Fruit fly (Drosophila melanogaster) whole organism, adult: Measurements from ENCODE around the gene lawc.
A peak's percentile ranks its signal among the peaks of the same experiment; 100 is the strongest.

Experiments
- CG11617 ChIP-seq: fragments of 200-800 bp; sonication (Bioruptor generic); optimal IDR thresholded peaks from 2 replicates; lab custom pipeline; 2017; ENCODE audit warnings: mild to moderate bottlenecking, missing biosample characterization, missing genetic modification reagents, missing genetic modification characterization
- CG12768 ChIP-seq: fragments of 200-800 bp; sonication (Bioruptor generic); optimal IDR thresholded peaks from 2 replicates; lab custom pipeline; 2017; ENCODE audit warnings: missing biosample characterization, missing genetic modification characterization, mild to moderate bottlenecking, moderate library complexity, missing genetic modification reagents
- CG14711 ChIP-seq: fragments of 200-800 bp; sonication (Bioruptor generic); optimal IDR thresholded peaks from 2 replicates; lab custom pipeline; 2018; ENCODE audit warnings: missing biosample characterization, mild to moderate bottlenecking, missing genetic modification characterization, moderate library complexity
- CG1620 ChIP-seq: fragments of 200-800 bp; sonication (Bioruptor generic); optimal IDR thresholded peaks from 2 replicates; lab custom pipeline; 2016; ENCODE audit warnings: missing biosample characterization, missing genetic modification characterization
- CG33017 ChIP-seq: fragments of 200-800 bp; sonication (Bioruptor generic); optimal IDR thresholded peaks from 2 replicates; lab custom pipeline; 2018; ENCODE audit warnings: missing biosample characterization, mild to moderate bottlenecking, missing genetic modification characterization, moderate library complexity
- CG5204 ChIP-seq: fragments of 200-800 bp; sonication (Bioruptor generic); optimal IDR thresholded peaks from 2 replicates; lab custom pipeline; 2016; ENCODE audit warnings: missing biosample characterization, missing genetic modification characterization
- CG7045 ChIP-seq: fragments of 200-800 bp; sonication (Bioruptor generic); optimal IDR thresholded peaks from 2 replicates; lab custom pipeline; 2017; ENCODE audit warnings: missing biosample characterization, mild to moderate bottlenecking, missing genetic modification characterization
- CG7101 ChIP-seq: fragments of 200-800 bp; sonication (Bioruptor generic); optimal IDR thresholded peaks from 2 replicates; lab custom pipeline; 2018; ENCODE audit warnings: missing biosample characterization, mild to moderate bottlenecking, missing genetic modification characterization, moderate library complexity
- Clk ChIP-seq: fragments of 200-800 bp; sonication (Bioruptor generic); optimal IDR thresholded peaks from 2 replicates; lab custom pipeline; 2017; ENCODE audit warnings: missing biosample characterization, missing genetic modification characterization
- Crg-1 ChIP-seq: fragments of 200-800 bp; sonication (Bioruptor generic); optimal IDR thresholded peaks from 2 replicates; lab custom pipeline; 2016; ENCODE audit warnings: missing biosample characterization, missing genetic modification characterization
- Hr96 ChIP-seq: fragments of 200-800 bp; sonication (Bioruptor generic); optimal IDR thresholded peaks from 2 replicates; lab custom pipeline; 2016; ENCODE audit warnings: missing biosample characterization, missing genetic modification characterization
- Mnt ChIP-seq: fragments of 200-800 bp; sonication (Bioruptor generic); optimal IDR thresholded peaks from 2 replicates; lab custom pipeline; 2016; ENCODE audit warnings: missing biosample characterization, mild to moderate bottlenecking, missing genetic modification characterization
- bab1 ChIP-seq: fragments of 200-800 bp; sonication (Bioruptor generic); optimal IDR thresholded peaks from 3 replicates; lab custom pipeline; 2019; ENCODE audit warnings: missing biosample characterization, mild to moderate bottlenecking, missing genetic modification characterization, moderate library complexity
- cic ChIP-seq: fragments of 200-800 bp; sonication (Bioruptor generic); optimal IDR thresholded peaks from 2 replicates; lab custom pipeline; 2017; ENCODE audit warnings: missing biosample characterization, mild to moderate bottlenecking, missing genetic modification characterization, moderate library complexity
- cnc ChIP-seq, 2 experiments: fragments of >200 bp; optimal IDR thresholded peaks; 2 replicates each; lab custom pipeline; 2017
- kay ChIP-seq: fragments of 200-800 bp; sonication (Bioruptor generic); peaks from one replicate; lab custom pipeline; 2016; ENCODE audit warnings: missing biosample characterization, missing genetic modification characterization, borderline replicate concordance
- ovo ChIP-seq: fragments of 200-800 bp; sonication (Bioruptor generic); optimal IDR thresholded peaks from 2 replicates; lab custom pipeline; 2016; ENCODE audit warnings: missing biosample characterization, missing genetic modification characterization
- pad ChIP-seq: fragments of 200-800 bp; sonication (Bioruptor generic); optimal IDR thresholded peaks from 3 replicates; lab custom pipeline; 2017; ENCODE audit warnings: missing biosample characterization, missing genetic modification characterization, mild to moderate bottlenecking, moderate library complexity, missing genetic modification reagents
- tj ChIP-seq: fragments of 200-800 bp; sonication (Bioruptor generic); optimal IDR thresholded peaks from 3 replicates; lab custom pipeline; 2017; ENCODE audit warnings: missing biosample characterization, mild to moderate bottlenecking, missing genetic modification characterization, moderate library complexity
- toe ChIP-seq: fragments of 200-800 bp; sonication (Bioruptor generic); optimal IDR thresholded peaks from 2 replicates; lab custom pipeline; 2016; ENCODE audit warnings: missing biosample characterization, missing genetic modification characterization

Gene lawc

DNA sequence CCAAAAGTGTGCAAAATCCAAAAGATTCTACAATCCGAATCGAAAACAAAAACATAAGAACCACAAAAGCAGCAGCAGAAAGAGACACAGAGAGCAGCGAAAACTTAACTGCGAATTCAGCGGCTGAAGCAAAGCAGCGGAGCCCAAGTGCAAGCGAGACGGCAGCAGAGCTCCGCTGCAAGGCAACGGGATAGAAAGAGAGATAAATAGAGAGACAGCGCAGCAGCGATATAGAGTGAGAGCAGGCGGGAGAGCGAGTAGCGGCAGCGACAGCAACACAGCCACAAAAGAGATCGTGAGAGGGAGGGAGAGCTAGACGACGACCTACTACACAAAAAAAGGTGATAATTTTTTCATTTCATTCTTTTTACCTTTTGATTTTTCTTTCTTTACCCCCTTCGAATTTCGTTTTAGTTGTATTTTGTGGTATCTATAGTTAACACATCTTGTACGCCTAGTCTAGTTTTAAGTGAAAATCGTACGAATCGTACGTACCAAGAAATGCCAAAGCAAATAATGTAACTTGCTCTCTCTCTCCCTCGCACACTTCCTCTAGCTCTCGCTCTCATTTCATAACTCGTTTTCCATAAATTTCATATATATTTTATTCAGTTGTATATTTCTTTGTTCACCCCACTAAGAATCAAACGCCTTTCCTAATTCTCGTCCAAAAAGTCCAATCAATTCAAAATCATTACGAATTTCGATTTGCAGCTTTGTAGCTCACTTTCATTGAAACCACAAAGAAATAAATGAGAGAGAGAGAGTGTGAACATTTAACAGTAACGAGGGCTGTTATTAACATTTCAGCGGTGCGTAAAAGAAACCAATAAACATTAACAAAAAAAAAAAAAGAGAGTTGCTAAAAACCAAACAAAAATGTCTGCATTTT, 863 bp downstream of the lawc start:
- TF ChIP-seq bab1 (peak; percentile 65), tj (GFP tag; lab: Kevin White, UChicago) (no peak), Hr96 (GFP tag; lab: Kevin White, UChicago) (peak; percentile 29), kay (peak; percentile 97), CG5204 (GFP tag; lab: Kevin White, UChicago) (no peak)

DNA sequence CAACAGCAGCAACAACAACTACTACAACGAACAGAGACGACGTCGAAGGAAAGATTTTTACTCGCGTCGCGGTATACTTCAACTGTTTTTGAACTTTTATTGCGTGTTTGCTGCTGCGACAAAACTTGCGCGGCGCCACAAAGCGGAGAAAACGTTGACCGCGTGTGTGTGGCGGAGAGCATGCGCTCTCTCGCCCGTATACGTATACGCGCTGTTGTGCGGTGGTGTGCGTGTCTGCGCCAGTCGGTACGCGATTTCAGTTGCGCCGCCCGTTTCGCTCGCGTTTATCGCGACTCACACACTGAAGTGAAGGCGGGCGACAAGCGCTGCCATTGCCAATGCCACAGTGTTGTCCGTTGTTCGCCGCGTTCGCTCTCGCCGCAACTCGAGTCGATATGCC, 1.7 kb downstream of the lawc start:
- TF ChIP-seq CG33017 (tag; lab: Kevin White, UChicago) (peak; percentile 84), pad (GFP tag; lab: Kevin White, UChicago) (peak; percentile 85), CG7101 (peak; percentile 87), Mnt (GFP tag; lab: Kevin White, UChicago) (peak; percentile 93), Clk (GFP tag; lab: Kevin White, UChicago) (peak; percentile 93), CG14711 (tag; lab: Kevin White, UChicago) (peak; percentile 78), CG1620 (GFP tag; lab: Kevin White, UChicago) (peak; percentile 70), tj (GFP tag; lab: Kevin White, UChicago) (peak; percentile 93), kay (peak; percentile 99), Crg-1 (GFP tag; lab: Kevin White, UChicago) (peak; percentile 40), bab1 (peak; percentile 100), ovo (GFP tag; lab: Kevin White, UChicago) (peak; percentile 100), CG12768 (GFP tag; lab: Kevin White, UChicago) (peak; percentile 92), Hr96 (GFP tag; lab: Kevin White, UChicago) (peak; percentile 94), cnc (optimal IDR thresholded peaks at IDR 0.05; lab: Kevin White, UChicago) (no peak), CG7045 (GFP tag; lab: Kevin White, UChicago) (peak; percentile 73), CG11617 (GFP tag; lab: Kevin White, UChicago) (peak; percentile 84), toe (GFP tag; lab: Kevin White, UChicago) (peak; percentile 93), cic (GFP tag; lab: Kevin White, UChicago) (peak; percentile 98), CG5204 (GFP tag; lab: Kevin White, UChicago) (peak; percentile 78)

DNA sequence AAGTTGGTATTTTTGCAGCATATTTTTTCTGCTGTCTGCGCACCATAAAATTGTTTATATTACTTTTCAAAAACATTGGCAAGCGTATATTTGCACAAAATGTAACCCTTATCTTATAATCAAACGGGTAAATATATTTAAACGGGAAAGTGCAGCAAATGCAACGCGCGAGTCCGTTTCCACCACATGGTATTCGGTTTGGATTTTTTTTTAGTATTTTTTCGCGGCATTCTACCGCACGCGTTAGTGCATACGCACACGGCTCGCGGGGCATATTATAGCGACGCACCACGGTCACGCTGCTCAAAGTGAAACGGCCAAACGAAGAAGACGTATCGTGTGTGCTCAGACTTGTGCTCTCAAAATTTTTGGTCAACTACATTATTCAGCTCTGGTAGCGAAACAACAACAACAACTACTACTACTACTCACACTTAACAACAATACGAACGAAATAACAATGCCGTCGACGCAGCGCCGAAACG, 2.4 kb downstream of the lawc start, which contains the start of gene Trf2:
Gene Trf2, plus strand, starts transcription at position 302 of the 485 bp plus-strand sequence.
- peak; percentile 64 for TF ChIP-seq Crg-1 (GFP tag; lab: Kevin White, UChicago)
- TF ChIP-seq Mnt (GFP tag; lab: Kevin White, UChicago), result peak; percentile 50
- no peak for TF ChIP-seq CG14711 (tag; lab: Kevin White, UChicago)
- no peak for TF ChIP-seq CG7045 (GFP tag; lab: Kevin White, UChicago)
- TF ChIP-seq tj (GFP tag; lab: Kevin White, UChicago), result no peak
- TF ChIP-seq CG1620 (GFP tag; lab: Kevin White, UChicago), result peak; percentile 36
- peak; percentile 46 for TF ChIP-seq bab1
- TF ChIP-seq CG7101, result peak; percentile 52

DNA sequence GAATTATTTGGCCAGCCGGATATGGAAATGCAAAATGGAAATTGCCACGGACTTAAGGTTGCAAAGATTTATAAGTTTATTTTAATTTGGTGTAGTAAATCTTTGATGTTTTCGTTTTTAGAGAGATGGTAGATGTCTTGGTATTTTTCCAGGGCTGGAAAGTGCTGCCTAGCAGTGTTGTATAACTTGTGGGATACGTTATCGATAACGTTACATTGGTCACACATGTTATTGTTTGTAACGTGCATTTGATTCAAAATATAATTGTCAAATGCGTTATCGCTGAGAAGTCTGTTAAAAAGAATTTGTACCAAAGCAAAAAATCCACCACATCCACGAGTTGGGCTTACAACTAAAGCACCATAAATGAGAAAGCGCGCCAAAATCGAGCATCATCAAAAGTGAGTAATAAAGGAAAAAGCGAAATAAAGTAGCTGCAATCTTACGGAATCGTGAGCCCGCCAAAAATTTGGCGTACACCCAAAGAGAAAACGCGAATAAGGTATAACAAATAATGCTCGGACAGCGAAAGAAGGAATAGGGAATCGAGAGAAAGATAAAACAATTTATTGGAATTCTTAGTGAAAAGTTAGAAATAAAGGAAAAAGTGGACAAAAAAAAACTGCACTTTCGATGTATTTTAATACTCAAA, 4.2 kb downstream of the lawc start, which contains the start of gene PIG-T:
Gene PIG-T, minus strand, starts transcription at position 140 of the 652 bp plus-strand sequence.
- TF ChIP-seq Mnt (GFP tag; lab: Kevin White, UChicago) (peak; percentile 82), CG5204 (GFP tag; lab: Kevin White, UChicago) (no peak), CG7045 (GFP tag; lab: Kevin White, UChicago) (no peak), pad (GFP tag; lab: Kevin White, UChicago) (peak; percentile 44), CG14711 (tag; lab: Kevin White, UChicago) (no peak), CG1620 (GFP tag; lab: Kevin White, UChicago) (peak; percentile 14), Crg-1 (GFP tag; lab: Kevin White, UChicago) (peak; percentile 26), CG7101 (peak; percentile 59)

DNA sequence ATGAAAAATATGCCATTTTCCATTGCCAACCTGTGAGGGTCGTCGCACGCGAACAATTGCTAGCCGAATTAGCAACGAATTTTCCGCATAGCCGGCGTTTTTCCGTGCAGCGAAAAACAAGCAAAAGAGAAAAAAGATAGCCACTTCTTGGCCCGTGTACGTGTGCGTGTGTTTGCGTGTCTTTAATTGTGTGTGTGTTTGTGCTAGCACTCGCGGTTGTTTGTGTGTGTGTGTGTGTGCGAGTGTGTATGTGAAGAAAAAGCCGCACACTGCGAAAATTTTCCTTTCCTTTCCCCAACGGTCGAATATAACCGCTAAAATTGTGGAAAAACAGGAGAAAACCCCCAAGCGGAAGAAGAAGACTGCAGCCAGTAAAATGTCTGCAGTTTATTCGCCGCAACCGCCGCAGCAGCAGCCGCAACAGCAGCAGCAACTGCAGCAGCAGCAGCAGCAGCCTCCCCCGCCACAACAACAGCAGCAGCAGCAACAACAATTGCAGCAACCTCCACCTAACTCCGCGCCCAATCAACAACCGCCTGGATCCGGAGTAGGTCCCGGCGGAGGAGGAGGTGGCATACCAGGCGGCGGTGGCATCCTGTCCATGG, 12.3 kb downstream of the lawc start:
- TF ChIP-seq Mnt (GFP tag; lab: Kevin White, UChicago) (no peak), CG11617 (GFP tag; lab: Kevin White, UChicago) (no peak), CG33017 (tag; lab: Kevin White, UChicago) (no peak), CG7101 (no peak), kay (no peak), cic (GFP tag; lab: Kevin White, UChicago) (no peak), Clk (GFP tag; lab: Kevin White, UChicago) (no peak), toe (GFP tag; lab: Kevin White, UChicago) (no peak), ovo (GFP tag; lab: Kevin White, UChicago) (no peak), pad (GFP tag; lab: Kevin White, UChicago) (no peak), CG7045 (GFP tag; lab: Kevin White, UChicago) (no peak), CG1620 (GFP tag; lab: Kevin White, UChicago) (no peak)
